Worm (Caenorhabditis elegans) whole organism, L4/young adult: ENCODE data around the gene K05F1.14.

Experiments used
- dao-5 ChIP-seq: sonication (generic microtip); optimal IDR thresholded peaks from 2 replicates; lab custom pipeline; 2016; ENCODE audit warnings: missing genotype, missing genetic modification characterization, moderate library complexity, missing compliant biosample characterization
- him-1 ChIP-seq: sonication (generic microtip); optimal IDR thresholded peaks from 2 replicates; lab custom pipeline; 2016; ENCODE audit warnings: missing genotype, missing genetic modification reagents, missing genetic modification characterization, missing compliant biosample characterization

DNA sequence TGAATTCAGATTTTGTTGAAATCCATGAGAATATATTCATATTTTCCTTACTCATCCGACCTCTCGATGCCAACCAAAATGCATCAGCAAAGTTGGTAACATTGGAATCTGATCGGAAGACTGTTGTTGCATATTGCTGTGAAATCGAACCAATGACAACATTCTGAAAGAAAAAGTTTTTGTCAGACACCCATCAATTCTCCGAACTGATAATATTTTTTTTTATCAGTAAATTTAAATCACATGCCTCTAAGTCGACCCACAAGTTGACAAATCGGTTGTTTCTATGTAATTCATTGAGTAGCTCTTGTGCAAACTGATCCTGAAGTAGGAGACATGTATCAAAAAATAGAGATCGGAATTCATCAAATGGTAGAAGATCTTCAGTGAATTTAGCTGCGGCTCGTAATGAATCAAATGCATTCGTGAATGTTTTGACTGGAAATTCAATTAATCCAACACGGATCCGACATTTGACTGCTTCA lies 37.6 kb upstream of the K05F1.14 start, which contains the start of gene col-74:
- TF ChIP-seq him-1 (tag; lab: Kevin White, UChicago) (no peak), dao-5 (tag; lab: Kevin White, UChicago) (no peak)
